Worm (Caenorhabditis elegans): ENCODE results near the gene R09D1.12.

- TF ChIP-seq ztf-11 (tag; optimal IDR thresholded peaks at IDR 0.05): no peak
- no peak for TF ChIP-seq efl-1 (optimal IDR thresholded peaks at IDR 0.05)
- TF ChIP-seq efl-1 (GFP tag; optimal IDR thresholded peaks at IDR 0.05 in 1 of 2): no peak
- TF ChIP-seq nhr-12 (tag; optimal IDR thresholded peaks at IDR 0.05): no peak
These were observed 10.2 kb downstream of the R09D1.12 start, which contains the start of gene chil-16 for ce11 chrII:9441838-9442237.

Data from whole organism, L1 larva.